Worm (Caenorhabditis elegans) whole organism, L4/young adult: ENCODE data around the gene mltn-13.
A peak's percentile ranks its signal among the peaks of the same experiment; 100 is the strongest.

Experiments used
- W03F9.2 ChIP-seq: fragments of 150-350 bp; optimal IDR thresholded peaks from 2 replicates; lab custom pipeline; 2014; ENCODE audit warnings: missing biosample characterization, missing genetic modification characterization
- dao-5 ChIP-seq: sonication (generic microtip); optimal IDR thresholded peaks from 2 replicates; lab custom pipeline; 2016; ENCODE audit warnings: missing genotype, missing genetic modification characterization, moderate library complexity, missing compliant biosample characterization
- him-1 ChIP-seq: sonication (generic microtip); optimal IDR thresholded peaks from 2 replicates; lab custom pipeline; 2016; ENCODE audit warnings: missing genotype, missing genetic modification reagents, missing genetic modification characterization, missing compliant biosample characterization

Gene mltn-13

ce11 chrX:4448283-4448682 lies at the start of gene mltn-13:
Gene mltn-13, minus strand, starts transcription at chrX:4448383.
- TF ChIP-seq him-1 = no peak
- no peak for TF ChIP-seq W03F9.2 (tag; lab: Kevin White, UChicago)
- TF ChIP-seq dao-5 (tag; lab: Kevin White, UChicago) = no peak

ce11 chrX:4495814-4496567 lies 47.8 kb upstream of the mltn-13 start:
- TF ChIP-seq him-1 (no peak), W03F9.2 (tag; lab: Kevin White, UChicago) (no peak), dao-5 (tag; lab: Kevin White, UChicago) (no peak)

- TF ChIP-seq W03F9.2 (tag; lab: Kevin White, UChicago) = no peak
These were observed 45.3 kb upstream of the mltn-13 start for ce11 chrX:4493439-4494006.

- TF ChIP-seq dao-5 (tag; lab: Kevin White, UChicago) = no peak
These were observed 44.0 kb upstream of the mltn-13 start, which contains the start of gene F46H6.5 for ce11 chrX:4492199-4492598. Gene F46H6.5, minus strand, starts transcription at chrX:4492208.

- no peak for TF ChIP-seq W03F9.2 (tag; lab: Kevin White, UChicago)
- TF ChIP-seq dao-5 (tag; lab: Kevin White, UChicago) = no peak
- no peak for TF ChIP-seq him-1
These were observed 42.2 kb upstream of the mltn-13 start for ce11 chrX:4490400-4490799.

ce11 chrX:4488807-4489336 lies 40.7 kb upstream of the mltn-13 start, which contains the start of gene ncr-1:
Gene ncr-1, minus strand, starts transcription at chrX:4488857.
- TF ChIP-seq him-1 (no peak), dao-5 (tag; lab: Kevin White, UChicago) (no peak), W03F9.2 (tag; lab: Kevin White, UChicago) (no peak)

- TF ChIP-seq W03F9.2 (tag; lab: Kevin White, UChicago) (no peak), him-1 (no peak), dao-5 (tag; lab: Kevin White, UChicago) (no peak)
These were observed 35.9 kb upstream of the mltn-13 start for ce11 chrX:4484072-4484471.

- no peak for TF ChIP-seq dao-5 (tag; lab: Kevin White, UChicago)
- TF ChIP-seq him-1 = no peak
- TF ChIP-seq W03F9.2 (tag; lab: Kevin White, UChicago) = no peak
These were observed 32.6 kb upstream of the mltn-13 start for ce11 chrX:4480800-4481199.

- no peak for TF ChIP-seq him-1
- no peak for TF ChIP-seq W03F9.2 (tag; lab: Kevin White, UChicago)
- no peak for TF ChIP-seq dao-5 (tag; lab: Kevin White, UChicago)
These were observed 31.8 kb upstream of the mltn-13 start for ce11 chrX:4479960-4480359.

- TF ChIP-seq W03F9.2 (tag; lab: Kevin White, UChicago) (no peak), dao-5 (tag; lab: Kevin White, UChicago) (no peak), him-1 (no peak)
These were observed 30.3 kb upstream of the mltn-13 start for ce11 chrX:4478503-4478902.

ce11 chrX:4469297-4469816 lies 21.2 kb upstream of the mltn-13 start, which contains the start of gene asb-2:
Gene asb-2, plus strand, starts transcription at chrX:4469766.
- TF ChIP-seq W03F9.2 (tag; lab: Kevin White, UChicago) (peak; percentile 82), dao-5 (tag; lab: Kevin White, UChicago) (no peak), him-1 (peak; percentile 39)

ce11 chrX:4466218-4466617 lies 18.0 kb upstream of the mltn-13 start, which contains the start of gene nmur-3:
Gene nmur-3, plus strand, starts transcription at chrX:4466518.
- TF ChIP-seq W03F9.2 (tag; lab: Kevin White, UChicago) (no peak), dao-5 (tag; lab: Kevin White, UChicago) (no peak), him-1 (no peak)

- TF ChIP-seq W03F9.2 (tag; lab: Kevin White, UChicago) (no peak), him-1 (no peak), dao-5 (tag; lab: Kevin White, UChicago) (no peak)
These were observed 16.2 kb upstream of the mltn-13 start for ce11 chrX:4464367-4464766.

ce11 chrX:4462390-4462789 lies 14.2 kb upstream of the mltn-13 start, which contains the start of gene atg-16.1:
Gene atg-16.1, minus strand, starts transcription at chrX:4462465.
- TF ChIP-seq him-1 = no peak
- peak; percentile 35 for TF ChIP-seq W03F9.2 (tag; lab: Kevin White, UChicago)
